Fruit fly (Drosophila melanogaster): Measurements from ENCODE around the gene Tctp.

Gene Tctp

DNA sequence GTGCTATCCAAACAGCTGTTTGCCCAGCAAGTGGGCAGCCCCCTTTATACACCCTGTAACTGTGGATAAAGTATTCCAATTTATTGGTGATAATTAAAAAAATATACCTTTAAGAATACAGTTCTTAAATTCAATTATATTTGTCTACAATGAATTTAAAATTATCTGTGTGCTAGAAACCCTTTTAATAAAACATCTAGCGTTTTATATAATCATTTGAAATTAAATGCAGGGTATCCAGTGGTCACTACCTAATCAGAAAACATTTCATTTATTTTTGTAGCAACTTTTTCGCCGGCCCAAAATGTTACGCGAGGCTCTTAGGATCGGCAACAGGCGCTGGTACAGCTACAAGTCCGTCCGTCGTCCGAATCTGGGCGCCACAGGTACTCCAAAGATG, 16.4 kb downstream of the Tctp start, which contains the start of gene CG17726:
Gene CG17726, plus strand, starts transcription at position 267 of the 400 bp plus-strand sequence.
- TF ChIP-seq toe (GFP tag; optimal IDR thresholded peaks at IDR 0.05) (no peak), pad (GFP tag; optimal IDR thresholded peaks at IDR 0.05) (peak; percentile 66), kay (GFP tag; ENCODE audit: borderline replicate concordance) (no peak), Clk (GFP tag; optimal IDR thresholded peaks at IDR 0.05) (no peak), tj (GFP tag; optimal IDR thresholded peaks at IDR 0.05) (peak; percentile 68), Mnt (GFP tag; optimal IDR thresholded peaks at IDR 0.05) (peak; percentile 69), CG33017 (tag; optimal IDR thresholded peaks at IDR 0.05) (peak; percentile 99), CG7045 (GFP tag; optimal IDR thresholded peaks at IDR 0.05) (peak; percentile 91), CG12768 (GFP tag; optimal IDR thresholded peaks at IDR 0.05) (peak; percentile 89), CG7101 (tag; optimal IDR thresholded peaks at IDR 0.05) (peak; percentile 99), Crg-1 (GFP tag; optimal IDR thresholded peaks at IDR 0.05) (peak; percentile 92), cnc (optimal IDR thresholded peaks at IDR 0.05) (no peak), bab1 (GFP tag; optimal IDR thresholded peaks at IDR 0.05) (peak; percentile 98), Hr96 (GFP tag; optimal IDR thresholded peaks at IDR 0.05) (no peak), ovo (GFP tag; optimal IDR thresholded peaks at IDR 0.05) (peak; percentile 87), CG1620 (GFP tag; optimal IDR thresholded peaks at IDR 0.05) (peak; percentile 87), CG5204 (GFP tag; optimal IDR thresholded peaks at IDR 0.05) (no peak), cic (GFP tag; optimal IDR thresholded peaks at IDR 0.05) (peak; percentile 62), CG14711 (tag; optimal IDR thresholded peaks at IDR 0.05) (peak; percentile 97), CG11617 (GFP tag; optimal IDR thresholded peaks at IDR 0.05) (peak; percentile 95)

DNA sequence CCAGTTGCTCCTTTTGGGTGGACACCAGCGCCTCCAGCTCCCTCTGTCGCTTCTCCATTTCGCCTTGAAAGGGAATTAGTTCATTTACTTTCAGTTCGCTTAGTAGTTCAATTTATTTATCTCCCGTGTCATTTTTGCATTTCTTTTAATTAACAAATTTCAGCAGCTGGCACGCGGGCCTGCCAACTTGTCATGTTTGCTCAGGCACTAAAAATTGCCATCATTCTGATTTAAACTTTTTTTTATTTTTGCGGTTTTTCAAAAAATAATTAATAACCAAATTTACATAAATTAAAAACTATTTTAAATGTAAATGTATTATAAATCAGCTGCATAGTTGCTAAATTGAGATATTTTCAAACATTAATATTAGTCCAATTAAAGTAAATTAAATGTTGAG, 20.3 kb downstream of the Tctp start, which contains the start of gene GCC88:
Gene GCC88, minus strand, starts transcription at position 209 of the 400 bp plus-strand sequence.
- TF ChIP-seq CG33017 (tag; optimal IDR thresholded peaks at IDR 0.05) (no peak), Crg-1 (GFP tag; optimal IDR thresholded peaks at IDR 0.05) (no peak), CG11617 (GFP tag; optimal IDR thresholded peaks at IDR 0.05) (no peak), pad (GFP tag; optimal IDR thresholded peaks at IDR 0.05) (no peak), toe (GFP tag; optimal IDR thresholded peaks at IDR 0.05) (no peak), CG7045 (GFP tag; optimal IDR thresholded peaks at IDR 0.05) (no peak)

DNA sequence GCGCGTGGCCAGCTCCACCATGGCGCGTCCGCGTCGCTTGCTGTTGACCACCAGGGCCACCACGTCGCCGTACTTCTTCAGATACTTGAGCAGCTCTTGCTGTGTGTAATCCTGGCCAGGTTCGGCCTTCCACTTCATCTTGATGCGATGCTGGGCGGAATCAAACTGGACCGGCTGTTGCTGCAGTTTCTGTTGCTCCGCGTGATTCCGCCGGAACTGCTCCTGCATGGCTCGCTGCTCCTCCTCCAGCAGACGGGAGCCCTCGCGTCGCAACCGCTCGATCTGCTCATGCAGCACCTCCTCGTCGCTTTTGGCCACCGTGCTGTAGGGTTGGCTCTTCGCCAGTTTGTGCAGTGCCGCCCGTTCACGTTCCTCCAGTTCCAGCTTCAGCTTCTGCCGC, 21.0 kb downstream of the Tctp start:
- no peak for TF ChIP-seq CG7101 (tag; optimal IDR thresholded peaks at IDR 0.05)
- TF ChIP-seq bab1 (GFP tag; optimal IDR thresholded peaks at IDR 0.05) = no peak
- no peak for TF ChIP-seq cic (GFP tag; optimal IDR thresholded peaks at IDR 0.05)
- TF ChIP-seq CG11617 (GFP tag; optimal IDR thresholded peaks at IDR 0.05) = no peak
- no peak for TF ChIP-seq Hr96 (GFP tag; optimal IDR thresholded peaks at IDR 0.05)
- no peak for TF ChIP-seq ovo (GFP tag; optimal IDR thresholded peaks at IDR 0.05)
- no peak for TF ChIP-seq pad (GFP tag; optimal IDR thresholded peaks at IDR 0.05)
- TF ChIP-seq CG1620 (GFP tag; optimal IDR thresholded peaks at IDR 0.05) = no peak

DNA sequence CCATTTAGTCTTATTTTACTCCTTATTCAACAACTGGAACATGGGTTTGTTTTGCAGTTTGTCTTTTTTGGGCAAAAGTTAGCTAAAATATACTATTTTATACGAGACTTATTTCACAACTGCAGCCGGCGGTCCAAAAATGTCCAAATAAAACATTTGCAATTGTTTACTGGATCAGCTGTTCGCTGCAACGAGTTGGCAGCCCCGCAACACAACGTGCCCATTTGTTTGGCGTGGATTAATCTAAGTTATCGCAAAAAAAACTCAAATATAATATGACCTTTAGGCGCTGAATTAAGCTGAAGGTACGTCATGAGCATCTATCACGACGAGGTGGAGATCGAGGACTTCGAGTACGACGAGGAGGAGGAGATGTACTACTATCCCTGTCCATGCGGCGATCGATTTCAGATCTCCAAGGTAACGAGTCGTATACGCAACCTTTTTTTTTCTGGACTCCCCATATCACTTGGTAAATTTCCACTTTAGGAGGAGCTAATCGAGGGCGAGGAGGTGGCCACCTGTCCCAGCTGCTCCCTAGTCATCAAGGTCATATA, 21.7 kb downstream of the Tctp start, which contains the start of the genes CG17187 and Dph3:
Gene CG17187, minus strand, starts transcription at position 175 of the 557 bp plus-strand sequence.
Gene Dph3, plus strand, starts transcription at position 208 of the 557 bp plus-strand sequence.
- TF ChIP-seq bab1 (GFP tag; optimal IDR thresholded peaks at IDR 0.05) (peak; percentile 29), CG33017 (tag; optimal IDR thresholded peaks at IDR 0.05) (no peak), Crg-1 (GFP tag; optimal IDR thresholded peaks at IDR 0.05) (no peak), Clk (GFP tag; optimal IDR thresholded peaks at IDR 0.05) (no peak), Mnt (GFP tag; optimal IDR thresholded peaks at IDR 0.05) (peak; percentile 80), Hr96 (GFP tag; optimal IDR thresholded peaks at IDR 0.05) (no peak), CG5204 (GFP tag; optimal IDR thresholded peaks at IDR 0.05) (no peak)

DNA sequence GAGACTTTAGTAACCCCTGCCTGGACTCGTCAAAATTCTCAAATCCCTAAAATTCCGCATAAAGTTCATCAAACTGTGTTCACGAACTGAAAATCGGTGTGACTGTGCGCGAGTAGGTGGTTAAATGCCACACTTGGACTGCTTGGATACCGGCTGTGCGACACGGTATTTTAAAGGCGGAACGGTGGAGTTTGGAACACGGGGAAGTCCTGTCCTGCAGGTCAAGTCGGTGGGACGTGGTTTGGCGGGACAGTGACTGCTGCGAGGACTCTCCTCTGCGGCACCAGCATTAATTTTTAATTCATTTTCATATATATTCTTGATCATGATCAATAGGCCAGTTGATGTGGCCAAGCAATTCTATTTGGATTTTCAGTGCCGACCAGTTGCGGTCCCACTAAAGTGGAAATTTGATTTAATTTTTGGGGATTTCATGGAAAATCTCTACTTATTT, 24.9 kb downstream of the Tctp start, which contains the start of the genes Arfip and CG17721:
Gene Arfip, minus strand, starts transcription at position 96 of the 454 bp plus-strand sequence.
Gene CG17721, plus strand, starts transcription at position 223 of the 454 bp plus-strand sequence.
- TF ChIP-seq bab1 (GFP tag; optimal IDR thresholded peaks at IDR 0.05) (no peak), toe (GFP tag; optimal IDR thresholded peaks at IDR 0.05) (no peak), CG33017 (tag; optimal IDR thresholded peaks at IDR 0.05) (no peak), Crg-1 (GFP tag; optimal IDR thresholded peaks at IDR 0.05) (no peak), Hr96 (GFP tag; optimal IDR thresholded peaks at IDR 0.05) (no peak), CG7045 (GFP tag; optimal IDR thresholded peaks at IDR 0.05) (no peak), tj (GFP tag; optimal IDR thresholded peaks at IDR 0.05) (no peak), CG11617 (GFP tag; optimal IDR thresholded peaks at IDR 0.05) (no peak)

DNA sequence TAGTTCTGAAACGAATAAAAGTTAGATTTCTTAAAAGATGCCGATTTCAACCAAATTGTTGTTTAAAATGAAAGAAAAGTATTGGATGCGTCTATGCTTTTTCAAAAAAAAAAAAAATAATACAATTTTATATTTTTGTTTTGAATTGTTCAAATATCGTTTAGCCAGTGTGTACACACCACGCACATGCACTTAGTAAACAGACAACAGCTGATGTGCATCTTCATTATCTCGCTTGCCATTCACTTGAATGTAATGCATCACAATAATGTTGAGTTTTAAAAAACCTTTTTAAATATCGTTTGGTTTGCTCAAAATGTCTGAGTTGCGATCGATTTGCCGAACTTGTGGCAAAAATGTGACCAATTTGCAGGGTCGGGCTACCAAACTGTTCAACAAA, 26.0 kb downstream of the Tctp start, which contains the start of gene CG31441:
Gene CG31441, plus strand, starts transcription at position 246 of the 400 bp plus-strand sequence.
- no peak for TF ChIP-seq cnc (optimal IDR thresholded peaks at IDR 0.05)
- TF ChIP-seq pad (GFP tag; optimal IDR thresholded peaks at IDR 0.05) = no peak
- TF ChIP-seq Hr96 (GFP tag; optimal IDR thresholded peaks at IDR 0.05) = no peak
- no peak for TF ChIP-seq cic (GFP tag; optimal IDR thresholded peaks at IDR 0.05)
- TF ChIP-seq CG33017 (tag; optimal IDR thresholded peaks at IDR 0.05) = no peak
- no peak for TF ChIP-seq toe (GFP tag; optimal IDR thresholded peaks at IDR 0.05)
- no peak for TF ChIP-seq tj (GFP tag; optimal IDR thresholded peaks at IDR 0.05)
- TF ChIP-seq Mnt (GFP tag; optimal IDR thresholded peaks at IDR 0.05) = peak; percentile 61
- no peak for TF ChIP-seq CG5204 (GFP tag; optimal IDR thresholded peaks at IDR 0.05)
- TF ChIP-seq ovo (GFP tag; optimal IDR thresholded peaks at IDR 0.05) = no peak
- TF ChIP-seq bab1 (GFP tag; optimal IDR thresholded peaks at IDR 0.05) = peak; percentile 15
- no peak for TF ChIP-seq CG12768 (GFP tag; optimal IDR thresholded peaks at IDR 0.05)
- no peak for TF ChIP-seq CG11617 (GFP tag; optimal IDR thresholded peaks at IDR 0.05)
- TF ChIP-seq kay (GFP tag; ENCODE audit: borderline replicate concordance) = no peak
- TF ChIP-seq CG14711 (tag; optimal IDR thresholded peaks at IDR 0.05) = no peak

Measured in whole organism, adult.